Fruit fly (Drosophila melanogaster) whole organism, larva: Measurements from ENCODE around the gene CG42718.

Source experiments
- noc ChIP-seq: fragments of 200-800 bp; sonication (Bioruptor generic); optimal IDR thresholded peaks from 3 replicates; lab custom pipeline; 2019; ENCODE audit warnings: missing biosample characterization, mild to moderate bottlenecking, missing genetic modification characterization, moderate library complexity

CG42718 gene

DNA sequence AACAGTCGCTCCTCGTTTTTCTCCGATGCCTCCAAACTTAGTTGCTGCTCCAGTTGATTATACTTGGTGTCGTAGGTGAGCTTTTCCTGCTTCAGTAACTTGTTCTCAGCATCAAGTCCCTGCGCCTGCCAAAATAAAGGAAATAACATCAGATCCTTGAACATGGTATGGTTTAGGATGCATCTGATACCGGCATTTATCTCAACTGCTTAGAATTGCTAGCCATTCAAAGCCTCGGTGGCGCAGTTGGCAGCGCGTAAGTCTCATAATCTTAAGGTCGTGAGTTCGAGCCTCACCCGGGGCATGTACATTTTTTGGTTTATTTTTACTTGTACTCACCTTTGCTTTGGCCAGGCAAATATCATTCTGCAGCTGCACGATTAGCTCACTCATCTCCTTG lies 28.6 kb upstream of the CG42718 start:
- TF ChIP-seq noc (tag; lab: Kevin White, UChicago): no peak

DNA sequence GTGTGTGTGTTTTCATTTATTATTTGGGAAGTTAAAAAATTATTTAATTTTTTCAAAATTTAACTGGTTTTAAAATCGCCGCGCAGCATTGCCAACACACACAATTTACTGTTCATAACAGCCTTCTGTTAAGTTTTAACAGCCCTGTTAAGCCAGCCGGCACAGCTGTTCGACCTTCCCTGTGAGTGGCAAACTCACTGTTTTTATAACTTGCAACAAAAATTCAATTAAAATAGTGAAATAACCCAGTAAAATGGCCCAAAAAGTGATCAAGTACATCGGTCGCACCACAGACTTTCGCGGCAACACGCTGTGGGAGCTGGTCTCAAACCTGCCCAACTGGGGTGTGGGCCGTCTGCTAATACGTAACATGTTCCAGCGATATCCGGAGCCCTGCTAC lies 26.8 kb upstream of the CG42718 start, which contains the start of gene mRpS34:
Gene mRpS34 (plus strand): TSS at position 161 of the 400 bp plus-strand sequence.
- no peak for TF ChIP-seq noc (tag; lab: Kevin White, UChicago)

DNA sequence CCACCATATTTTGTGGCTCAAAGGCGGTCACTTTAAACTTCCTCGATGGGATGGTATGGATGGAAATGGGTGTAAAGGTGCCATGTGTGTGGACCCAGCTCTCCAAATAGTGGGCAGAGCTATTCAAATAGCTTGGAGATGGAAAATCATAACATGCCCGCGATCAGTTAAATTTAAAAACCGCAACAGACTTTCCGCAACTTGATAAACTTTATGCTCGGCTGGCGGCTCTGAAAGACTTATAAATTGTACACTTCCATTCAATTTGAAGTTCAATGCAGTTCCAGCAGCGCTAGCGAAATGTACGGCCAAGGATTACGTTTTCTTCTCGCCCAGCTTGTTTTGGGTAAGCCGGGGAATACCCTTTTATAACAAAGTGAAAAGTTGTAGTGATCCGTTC lies 25.0 kb upstream of the CG42718 start, which contains the start of gene CG33257:
Gene CG33257 (plus strand): TSS at position 301 of the 400 bp plus-strand sequence.
- TF ChIP-seq noc (tag; lab: Kevin White, UChicago): no peak

DNA sequence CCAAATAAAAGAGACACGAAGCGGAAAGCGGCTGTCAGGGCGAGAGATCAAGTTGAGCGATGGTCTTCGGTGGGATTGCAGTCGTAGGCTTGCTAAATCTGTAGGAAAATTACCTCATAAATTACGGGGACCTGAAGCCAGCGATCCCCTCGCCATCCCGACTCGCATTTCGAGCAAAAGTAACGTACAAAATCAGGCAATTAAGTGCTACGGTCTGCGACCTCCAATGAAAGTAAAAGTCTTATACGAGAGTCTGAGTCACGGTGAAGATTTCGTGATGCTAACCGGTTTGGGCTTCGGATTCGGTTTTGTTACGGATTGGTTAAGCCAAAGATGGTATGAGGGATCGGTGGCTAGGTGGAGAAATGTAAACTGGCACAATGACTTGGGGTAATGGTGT lies 18.8 kb upstream of the CG42718 start:
- TF ChIP-seq noc (tag; lab: Kevin White, UChicago): no peak

DNA sequence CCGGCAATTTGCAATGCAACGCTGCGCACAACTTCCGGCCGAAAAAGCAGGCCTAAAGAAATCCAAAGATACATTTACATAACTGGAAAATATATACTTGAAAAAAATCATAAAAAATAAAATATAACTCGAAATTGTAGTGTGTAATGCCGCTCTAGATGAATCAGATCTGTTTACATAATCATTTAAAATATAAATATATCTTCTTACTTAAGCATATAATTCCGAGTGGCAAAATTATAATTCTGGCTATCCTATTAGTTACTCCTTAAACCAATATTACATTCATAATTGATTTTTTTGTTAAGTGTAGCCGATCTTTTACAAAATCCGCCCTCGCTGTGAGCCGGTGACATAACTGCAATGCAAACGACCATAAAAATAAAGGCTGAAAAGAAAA lies 18.4 kb upstream of the CG42718 start:
- no peak for TF ChIP-seq noc (tag; lab: Kevin White, UChicago)

DNA sequence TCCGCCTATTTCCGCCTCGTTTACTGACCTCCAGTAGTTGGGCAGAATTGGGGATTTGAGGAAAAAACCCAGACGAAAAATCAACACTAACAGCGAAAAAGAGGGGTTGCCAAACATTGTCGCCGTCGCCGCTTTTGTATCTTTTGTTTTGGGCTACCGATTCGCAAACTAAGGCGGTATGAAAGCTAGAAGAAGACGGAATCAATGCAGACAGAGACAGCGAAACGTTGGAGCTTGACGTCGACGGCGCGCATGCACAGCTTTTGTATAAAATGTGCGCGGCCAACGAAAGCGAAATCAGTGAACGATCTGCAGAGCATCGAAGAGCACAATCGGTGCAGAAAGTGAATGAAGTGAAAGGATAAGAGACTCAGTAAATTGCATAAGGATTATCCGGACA lies 17.6 kb upstream of the CG42718 start, which contains the start of gene CG4998:
Gene CG4998 (plus strand): TSS at position 301 of the 400 bp plus-strand sequence.
- TF ChIP-seq noc (tag; lab: Kevin White, UChicago): no peak

DNA sequence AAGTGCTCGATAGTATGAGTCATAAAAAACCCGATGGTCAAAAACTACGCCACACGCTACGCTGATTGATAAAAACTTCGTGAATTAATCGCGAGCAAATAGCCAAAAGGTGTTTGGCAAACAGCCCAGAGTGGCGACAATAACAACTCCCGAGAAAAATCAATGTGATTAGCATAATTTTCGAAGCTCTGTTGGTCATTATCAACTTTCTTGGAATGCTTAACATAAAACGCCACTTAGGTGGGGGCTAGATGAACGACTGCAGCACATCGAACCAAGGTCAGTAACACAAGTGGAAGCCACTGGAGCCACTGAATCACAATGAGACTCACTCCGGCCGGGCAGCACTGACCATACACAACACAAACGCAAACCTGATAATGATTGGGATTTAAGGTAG lies 16.7 kb upstream of the CG42718 start:
- no peak for TF ChIP-seq noc (tag; lab: Kevin White, UChicago)

DNA sequence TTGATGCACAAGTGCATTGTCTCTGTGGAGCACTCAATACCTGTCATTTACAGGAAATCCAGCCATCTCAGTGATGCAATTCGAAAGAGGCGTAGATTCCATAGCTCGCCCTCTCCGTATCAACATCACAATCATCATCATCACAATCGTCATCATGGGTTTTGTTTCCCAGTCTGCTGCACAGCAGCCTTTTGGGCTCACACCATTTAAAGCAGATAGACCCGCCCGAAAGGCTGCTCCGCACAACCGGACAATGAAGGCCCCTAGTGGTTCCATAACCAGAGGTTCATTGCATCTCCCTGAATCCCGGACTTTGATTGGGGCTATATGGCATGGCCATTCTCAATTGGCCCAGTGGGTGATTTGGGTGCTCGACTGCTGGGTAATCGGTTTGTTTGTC lies 13.8 kb upstream of the CG42718 start:
- no peak for TF ChIP-seq noc (tag; lab: Kevin White, UChicago)

DNA sequence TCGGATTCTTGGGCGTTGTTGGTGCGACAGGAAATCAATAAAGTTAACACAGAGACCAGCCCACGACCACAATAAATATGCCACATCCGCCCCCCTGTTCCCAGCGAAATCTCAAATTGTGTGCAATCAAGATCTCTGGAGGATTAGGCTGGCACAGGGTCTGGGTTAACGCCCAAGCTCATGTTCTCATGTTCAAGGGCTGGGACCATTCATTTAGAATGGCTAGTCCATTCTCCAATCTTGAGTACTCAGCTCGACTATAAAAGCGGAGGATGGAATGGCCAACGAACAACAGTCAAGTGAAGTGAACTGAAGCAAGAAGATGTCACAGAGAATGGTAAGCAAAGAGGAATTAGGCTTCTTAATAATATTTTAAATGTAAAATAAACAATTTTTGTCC lies 11.9 kb upstream of the CG42718 start, which contains the start of gene CG13056:
Gene CG13056 (plus strand): TSS at position 301 of the 400 bp plus-strand sequence.
- no peak for TF ChIP-seq noc (tag; lab: Kevin White, UChicago)

DNA sequence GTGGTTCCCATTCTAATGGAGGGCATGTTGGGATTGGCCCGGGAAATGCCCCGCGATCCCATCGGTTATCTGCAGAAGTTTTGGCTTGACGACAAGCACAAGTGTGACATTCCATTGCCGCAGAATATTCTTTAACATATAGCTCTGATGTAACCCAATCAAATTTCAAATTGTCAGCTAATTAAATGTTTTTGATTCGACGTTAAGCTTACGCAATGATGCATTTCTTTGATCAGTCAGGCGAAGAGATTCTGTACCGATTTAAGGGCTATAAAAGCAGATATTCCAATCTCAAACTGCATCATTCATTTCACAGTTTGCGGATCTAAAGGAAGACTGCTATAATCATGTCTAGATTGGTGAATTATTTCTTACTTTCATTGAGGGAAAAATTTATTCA lies 10.6 kb upstream of the CG42718 start, which contains the start of gene retinin:
Gene retinin (plus strand): TSS at position 301 of the 400 bp plus-strand sequence.
- no peak for TF ChIP-seq noc (tag; lab: Kevin White, UChicago)

DNA sequence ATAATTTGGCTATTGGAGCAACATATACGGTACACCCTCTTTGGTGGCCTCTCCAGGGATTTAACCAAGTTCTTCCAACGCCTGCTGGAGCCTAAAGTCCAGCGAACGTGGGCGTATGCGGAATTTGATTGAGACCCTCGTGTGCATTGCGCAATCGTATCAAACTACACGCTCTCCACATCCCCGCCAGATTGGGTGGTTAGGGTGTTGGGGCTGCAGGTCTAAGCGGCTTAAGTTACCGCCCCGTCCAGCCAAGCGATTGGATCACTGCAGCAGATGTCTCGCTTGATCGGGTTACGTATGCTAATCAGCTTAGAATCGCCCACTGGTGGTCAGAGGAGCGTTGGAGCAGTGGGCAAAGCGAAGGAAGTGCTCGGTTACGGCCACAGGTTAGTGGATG lies 9.7 kb upstream of the CG42718 start, which contains the start of gene CG33060:
Gene CG33060 (plus strand): TSS at position 301 of the 400 bp plus-strand sequence.
- TF ChIP-seq noc (tag; lab: Kevin White, UChicago): no peak

DNA sequence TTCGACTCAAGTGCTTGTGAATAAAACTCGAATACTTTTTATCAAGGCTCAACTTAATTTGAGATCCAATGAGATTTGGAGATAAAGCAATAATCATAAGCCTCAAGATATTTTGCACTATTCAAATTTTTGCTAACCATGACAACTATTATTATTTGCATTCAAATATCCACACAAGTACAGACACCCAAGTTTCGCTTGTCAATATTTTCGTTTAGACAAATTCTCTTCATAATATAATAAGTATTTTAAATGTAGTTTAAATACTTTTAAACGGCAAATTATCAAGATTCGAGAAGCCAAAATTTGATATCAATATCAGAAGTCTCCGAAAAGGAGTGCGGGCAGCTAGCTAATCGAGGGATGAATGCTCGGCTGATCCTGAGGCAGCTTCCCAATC lies 8.4 kb upstream of the CG42718 start, which contains the start of gene CG33061:
Gene CG33061 (plus strand): TSS at position 301 of the 400 bp plus-strand sequence.
- no peak for TF ChIP-seq noc (tag; lab: Kevin White, UChicago)

DNA sequence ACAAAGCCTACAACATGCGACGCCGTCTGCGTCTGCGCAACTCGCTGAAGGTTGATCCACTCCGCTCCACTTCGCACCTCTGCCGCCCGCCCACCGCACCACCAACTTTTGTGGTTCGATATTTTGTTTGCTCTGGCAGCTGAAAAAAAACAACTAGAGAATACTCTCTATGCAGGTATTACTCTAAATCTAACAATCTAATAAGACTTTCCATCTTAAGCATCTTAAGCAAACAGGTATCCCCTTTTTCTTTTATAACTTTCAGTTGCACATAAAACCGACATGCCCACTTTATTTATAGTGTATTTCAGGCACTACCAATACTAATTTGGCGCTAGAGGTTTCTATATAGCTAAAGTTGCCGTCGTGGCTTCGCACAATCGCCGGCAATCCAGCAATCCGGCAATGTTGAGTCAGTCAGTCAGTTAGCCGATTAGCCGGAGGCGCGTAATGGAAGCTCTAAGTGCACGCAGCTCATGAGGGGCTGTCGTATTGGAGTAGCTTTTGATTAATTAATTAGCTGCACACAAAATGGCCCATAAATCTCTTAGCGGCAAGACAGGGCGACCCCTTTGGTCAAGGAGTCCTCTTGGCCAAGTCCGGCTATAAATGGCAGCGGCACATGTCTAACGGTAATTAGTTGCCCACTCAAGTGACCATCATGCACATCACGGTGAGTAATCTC lies 7.3 kb upstream of the CG42718 start, which contains the start of gene CG13058:
Gene CG13058 (plus strand): TSS at position 635 of the 685 bp plus-strand sequence.
- TF ChIP-seq noc (tag; lab: Kevin White, UChicago): peak; percentile 75

DNA sequence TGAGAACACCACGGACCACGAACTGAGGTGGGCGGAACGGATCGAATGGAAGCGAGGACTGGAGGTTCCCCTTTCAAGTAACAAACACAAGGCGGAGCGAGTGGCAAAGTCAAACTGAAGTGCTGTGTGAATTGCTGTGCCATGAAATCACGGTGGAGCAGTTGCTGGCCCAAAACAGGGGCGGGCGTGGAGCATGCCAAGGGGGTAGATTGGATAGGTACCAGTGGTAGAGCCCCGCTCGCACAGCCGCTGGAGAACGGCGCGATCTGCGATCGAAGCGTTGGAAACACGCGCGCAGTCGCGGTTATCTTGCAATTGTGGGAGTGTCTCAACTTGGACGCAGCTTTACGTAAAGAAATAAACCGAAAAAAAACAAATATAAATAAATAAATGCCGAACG lies 6.7 kb upstream of the CG42718 start, which contains the start of gene CG13038:
Gene CG13038 (minus strand): TSS at position 118 of the 400 bp plus-strand sequence.
- no peak for TF ChIP-seq noc (tag; lab: Kevin White, UChicago)

DNA sequence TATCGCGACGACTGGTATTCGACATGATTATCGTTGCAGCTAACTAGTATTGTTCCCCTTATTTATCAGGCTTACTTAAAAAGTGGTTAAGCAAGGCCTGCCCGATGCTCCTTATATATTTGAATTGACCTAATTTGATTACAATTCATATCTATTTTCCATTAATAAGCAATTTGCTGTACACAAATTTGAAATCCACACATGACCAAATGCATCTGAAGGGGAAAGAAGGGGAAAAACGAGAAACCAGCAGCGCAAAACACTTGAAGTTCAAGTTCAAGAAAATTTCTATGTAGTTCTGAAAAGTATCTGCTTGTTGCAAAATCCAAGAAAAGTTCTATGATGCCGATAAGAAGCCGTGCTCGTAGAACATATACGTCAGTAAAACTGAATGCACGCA lies 5.6 kb upstream of the CG42718 start, which contains the start of the genes CG13040 and CG13039:
Gene CG13040 (minus strand): TSS at position 101 of the 400 bp plus-strand sequence.
Gene CG13039 (minus strand): TSS at position 106 of the 400 bp plus-strand sequence.
- TF ChIP-seq noc (tag; lab: Kevin White, UChicago): no peak

DNA sequence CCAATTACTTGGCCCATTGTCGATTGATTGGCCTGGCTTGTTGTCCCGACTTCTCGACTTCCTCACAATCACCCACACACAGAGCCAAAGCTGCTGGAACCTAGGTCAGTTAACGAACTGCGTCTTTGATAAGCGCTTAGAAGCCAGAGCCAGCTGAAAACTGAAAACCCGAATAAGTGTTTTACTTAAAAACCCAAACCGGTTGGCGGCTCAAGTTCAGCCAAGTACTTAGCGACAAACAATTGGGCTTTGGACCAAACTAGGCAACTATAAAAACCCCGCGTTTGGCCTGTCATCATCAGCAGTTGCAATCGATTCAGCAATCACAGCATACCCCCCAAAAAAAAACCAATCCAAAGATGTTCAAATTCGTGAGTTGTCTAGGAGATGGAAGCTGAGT lies 2.3 kb upstream of the CG42718 start, which contains the start of gene CG13059:
Gene CG13059 (plus strand): TSS at position 301 of the 400 bp plus-strand sequence.
- no peak for TF ChIP-seq noc (tag; lab: Kevin White, UChicago)
